Worm (Caenorhabditis elegans) whole organism, young adult: ENCODE results near the gene gln-5.
"Not testable (repeated sequence)": the region's sequence is repeated elsewhere in the genome, so short reads cannot be mapped to it uniquely, and the experiment has no call there.

Source experiments
- B0035.1 ChIP-seq: sonication (generic microtip); optimal IDR thresholded peaks from 2 replicates; lab custom pipeline; 2016; ENCODE audit warnings: missing genetic modification characterization, mild to moderate bottlenecking, missing compliant biosample characterization, missing genotype, missing genetic modification reagents
- C17E4.6 ChIP-seq: fragments of 200-800 bp; sonication (Bioruptor generic); IDR thresholded peaks from 2 replicates; pipeline ENCODE4 v1.3.6; 2022; ENCODE audit warnings: missing genetic modification reagents, missing genetic modification characterization, missing compliant biosample characterization
- F22D6.2 ChIP-seq: sonication (generic microtip); optimal IDR thresholded peaks from 2 replicates; lab custom pipeline; 2016; ENCODE audit warnings: mild to moderate bottlenecking, missing genetic modification characterization, missing compliant biosample characterization
- F37B4.10 ChIP-seq: fragments of 200-800 bp; sonication (Bioruptor generic); IDR thresholded peaks from 2 replicates; pipeline ENCODE4 v1.3.6; 2022; ENCODE audit warnings: missing genetic modification characterization, missing compliant biosample characterization
- K11D2.4 ChIP-seq: fragments of 200-800 bp; sonication (Bioruptor generic); IDR thresholded peaks from 2 replicates; pipeline ENCODE4 v1.3.6; 2022; ENCODE audit warnings: missing genetic modification reagents, missing genetic modification characterization, missing compliant biosample characterization
- T07F8.4 ChIP-seq: sonication (generic microtip); optimal IDR thresholded peaks from 2 replicates; lab custom pipeline; 2016; ENCODE audit warnings: mild to moderate bottlenecking, missing genetic modification characterization, moderate library complexity, missing compliant biosample characterization
- Y67H2A.10 ChIP-seq: fragments of 200-800 bp; sonication (Bioruptor generic); conservative IDR thresholded peaks from 2 replicates; pipeline ENCODE4 v1.3.6; 2022; ENCODE audit warnings: missing genetic modification reagents, missing genetic modification characterization, missing compliant biosample characterization
- akir-1 ChIP-seq: fragments of 200-800 bp; sonication (Bioruptor generic); optimal IDR thresholded peaks from 2 replicates; lab custom pipeline; 2018; ENCODE audit warnings: mild to moderate bottlenecking, missing genetic modification characterization, moderate library complexity, missing compliant biosample characterization
- athp-1 ChIP-seq: sonication (generic microtip); optimal IDR thresholded peaks from 2 replicates; lab custom pipeline; 2017; ENCODE audit warnings: mild to moderate bottlenecking, missing genetic modification characterization, missing compliant biosample characterization
- attf-3 ChIP-seq: fragments of 200-800 bp; sonication (Bioruptor generic); conservative IDR thresholded peaks from 2 replicates; pipeline ENCODE4 v1.3.6; 2022; ENCODE audit warnings: missing genetic modification reagents, missing genetic modification characterization, missing compliant biosample characterization
- bed-1 ChIP-seq: fragments of 200-800 bp; sonication (Bioruptor generic); IDR thresholded peaks from 2 replicates; pipeline ENCODE4 v1.3.6; 2022; ENCODE audit warnings: missing genetic modification reagents, missing genetic modification characterization, missing compliant biosample characterization
- cebp-1 ChIP-seq, 2 experiments: fragments of 200-800 bp in 1 of 2; sonication (Bioruptor generic) in 1 of 2; sonication (generic microtip) in 1 of 2; IDR thresholded peaks in 1 of 2; optimal IDR thresholded peaks in 1 of 2; 2 replicates each; pipeline versions ENCODE4 v1.3.6 to Lab custom; 2017 to 2022; ENCODE audit warnings: missing compliant biosample characterization in 2 of 2, missing genetic modification characterization in 2 of 2, mild to moderate bottlenecking in 1 of 2, missing genetic modification reagents in 1 of 2, moderate library complexity in 1 of 2
- cebp-2 ChIP-seq: fragments of 200-800 bp; sonication (Bioruptor generic); IDR thresholded peaks from 2 replicates; pipeline ENCODE4 v1.3.6; 2022; ENCODE audit warnings: missing genetic modification characterization, missing compliant biosample characterization
- die-1 ChIP-seq: sonication (generic microtip); optimal IDR thresholded peaks from 2 replicates; lab custom pipeline; 2016; ENCODE audit warnings: missing genotype, mild to moderate bottlenecking, missing genetic modification characterization, missing compliant biosample characterization
- efl-1 ChIP-seq: fragments of 150-350 bp; optimal IDR thresholded peaks from 2 replicates; lab custom pipeline; 2014; ENCODE audit warnings: missing biosample characterization, missing genetic modification reagents, missing genetic modification characterization
- egl-18 ChIP-seq: fragments of 200-800 bp; sonication (Bioruptor generic); IDR thresholded peaks from 2 replicates; pipeline ENCODE4 v1.3.6; 2022; ENCODE audit warnings: missing genetic modification reagents, missing genetic modification characterization, missing compliant biosample characterization
- egl-44 ChIP-seq: fragments of 200-800 bp; sonication (Bioruptor generic); IDR thresholded peaks from 2 replicates; pipeline ENCODE4 v1.3.6; 2022; ENCODE audit warnings: missing genetic modification reagents, missing genetic modification characterization, missing compliant biosample characterization
- egrh-3 ChIP-seq: fragments of 200-800 bp; sonication (Bioruptor generic); IDR thresholded peaks from 2 replicates; pipeline ENCODE4 v1.3.6; 2022; ENCODE audit warnings: missing genetic modification reagents, missing genetic modification characterization, missing compliant biosample characterization
- ekl-4 ChIP-seq: fragments of 200-800 bp; sonication (Bioruptor generic); IDR thresholded peaks from 2 replicates; pipeline ENCODE4 v1.3.6; 2022; ENCODE audit warnings: missing genetic modification reagents, missing genetic modification characterization, missing compliant biosample characterization
- fkh-3 ChIP-seq: sonication (generic microtip); optimal IDR thresholded peaks from 2 replicates; lab custom pipeline; 2016; ENCODE audit warnings: mild to moderate bottlenecking, missing genetic modification characterization, missing compliant biosample characterization
- him-1 ChIP-seq: sonication (generic microtip); optimal IDR thresholded peaks from 2 replicates; lab custom pipeline; 2016; ENCODE audit warnings: missing genotype, missing genetic modification reagents, missing genetic modification characterization, missing compliant biosample characterization
- hlh-12 ChIP-seq: sonication (generic microtip); optimal IDR thresholded peaks from 2 replicates; lab custom pipeline; 2016; ENCODE audit warnings: missing genetic modification characterization, missing compliant biosample characterization
- hmg-20 ChIP-seq: fragments of 200-800 bp; sonication (Bioruptor generic); IDR thresholded peaks from 2 replicates; pipeline ENCODE4 v1.3.6; 2022; ENCODE audit warnings: missing genetic modification reagents, missing genetic modification characterization, missing compliant biosample characterization
- let-526 ChIP-seq: fragments of 200-800 bp; sonication (Bioruptor generic); IDR thresholded peaks from 2 replicates; pipeline ENCODE4 v1.3.6; 2022; ENCODE audit warnings: missing genetic modification reagents, missing genetic modification characterization, missing compliant biosample characterization
- lin-26 ChIP-seq: fragments of 200-800 bp; sonication (Bioruptor generic); IDR thresholded peaks from 2 replicates; pipeline ENCODE4 v1.3.6; 2022; ENCODE audit warnings: missing genetic modification reagents, missing genetic modification characterization, missing compliant biosample characterization
- lir-1 ChIP-seq: fragments of 200-800 bp; sonication (Bioruptor generic); conservative IDR thresholded peaks from 2 replicates; pipeline ENCODE4 v1.3.6; 2022; ENCODE audit warnings: missing genetic modification reagents, missing genetic modification characterization, missing compliant biosample characterization
- madf-8 ChIP-seq: fragments of 200-800 bp; sonication (Bioruptor generic); conservative IDR thresholded peaks from 2 replicates; pipeline ENCODE4 v1.3.6; 2022; ENCODE audit warnings: missing genetic modification reagents, missing genetic modification characterization, missing compliant biosample characterization
- mcd-1 ChIP-seq: fragments of 200-800 bp; sonication (Bioruptor generic); IDR thresholded peaks from 2 replicates; pipeline ENCODE4 v1.3.6; 2022; ENCODE audit warnings: missing genetic modification reagents, missing genetic modification characterization, missing compliant biosample characterization
- mes-4 ChIP-seq: sonication (generic microtip); optimal IDR thresholded peaks from 2 replicates; lab custom pipeline; 2016; ENCODE audit warnings: missing genotype, missing genetic modification characterization, missing compliant biosample characterization
- nfya-1 ChIP-seq: sonication (generic microtip); optimal IDR thresholded peaks from 2 replicates; lab custom pipeline; 2017; ENCODE audit warnings: antibody characterized with exemption, missing compliant biosample characterization, missing genetic modification characterization, borderline replicate concordance; ENCODE audit not compliant: insufficient read depth
- nhr-179 ChIP-seq: sonication (generic microtip); optimal IDR thresholded peaks from 2 replicates; lab custom pipeline; 2016; ENCODE audit warnings: mild to moderate bottlenecking, missing genetic modification characterization, missing compliant biosample characterization
- nhr-80 ChIP-seq: sonication (generic microtip); optimal IDR thresholded peaks from 2 replicates; lab custom pipeline; 2016; ENCODE audit warnings: missing genetic modification characterization, missing compliant biosample characterization
- rcor-1 ChIP-seq: fragments of 200-800 bp; sonication (Bioruptor generic); IDR thresholded peaks from 2 replicates; pipeline ENCODE4 v1.3.6; 2022; ENCODE audit warnings: missing genetic modification reagents, missing genetic modification characterization, missing compliant biosample characterization
- sdz-38 ChIP-seq: sonication (generic microtip); optimal IDR thresholded peaks from 2 replicates; lab custom pipeline; 2016; ENCODE audit warnings: missing genotype, missing genetic modification characterization, missing compliant biosample characterization
- sea-2 ChIP-seq: fragments of 200-800 bp; sonication (Bioruptor generic); IDR thresholded peaks from 2 replicates; pipeline ENCODE4 v1.3.6; 2022; ENCODE audit warnings: missing genetic modification characterization, missing compliant biosample characterization
- tbp1 ChIP-seq: fragments of 200-800 bp; sonication (Bioruptor generic); optimal IDR thresholded peaks from 2 replicates; lab custom pipeline; 2018; ENCODE audit warnings: mild to moderate bottlenecking, missing genetic modification characterization, missing compliant biosample characterization
- zfh-2 ChIP-seq: fragments of 200-800 bp; sonication (Bioruptor generic); conservative IDR thresholded peaks from 2 replicates; pipeline ENCODE4 v1.3.6; 2022; ENCODE audit warnings: missing genetic modification reagents, missing genetic modification characterization, missing compliant biosample characterization

The gln-5 gene

ce11 chrIV:17320445-17320844 lies 47.0 kb upstream of the gln-5 start, which contains the start of gene C49C3.4:
TSS of gene C49C3.4 (plus strand) at chrIV:17320795.
- peak; percentile 56 for TF ChIP-seq nhr-80 (tag; lab: Kevin White, UChicago)
- no peak for TF ChIP-seq die-1 (tag; lab: Kevin White, UChicago)
- TF ChIP-seq, all 124 proteins: peak for 1

- TF ChIP-seq B0035.1 (tag; lab: Kevin White, UChicago) (no peak), egrh-3 (GFP tag; lab: Robert Waterston, UW) (no peak), let-526 (no peak), T07F8.4 (tag; lab: Kevin White, UChicago) (no peak), athp-1 (tag; lab: Kevin White, UChicago) (no peak)
These were observed 42.9 kb upstream of the gln-5 start, which contains the start of gene C49C3.20 for ce11 chrIV:17316398-17316797. TSS of gene C49C3.20 (minus strand) at chrIV:17316498.

ce11 chrIV:17311842-17312241 lies 38.4 kb upstream of the gln-5 start, which contains the start of gene snf-9:
TSS of gene snf-9 (plus strand) at chrIV:17312142.
- TF ChIP-seq fkh-3 (no peak), zfh-2 (GFP tag; lab: Robert Waterston, UW) (no peak)

DNA sequence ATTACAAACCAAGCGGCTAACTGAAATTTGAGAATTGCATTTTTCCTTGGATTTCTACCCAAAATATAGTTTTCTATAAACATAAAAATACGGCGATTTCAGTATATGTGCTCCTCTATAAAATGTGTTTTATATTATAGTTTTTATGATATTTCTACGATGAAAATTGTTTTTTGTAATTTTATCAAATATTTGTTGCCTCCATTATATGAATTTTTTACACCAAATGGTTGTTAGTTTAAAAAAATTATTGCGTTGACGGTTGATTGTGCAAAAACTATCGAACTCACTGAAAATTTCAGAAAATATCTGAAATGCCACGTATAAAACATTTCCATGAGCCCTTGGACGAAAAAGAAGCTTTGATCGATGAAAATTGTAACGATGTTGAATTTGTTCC lies 34.8 kb upstream of the gln-5 start, which contains the start of gene T28F3.9:
Gene T28F3.9 (plus strand): TSS at position 301 of the 400 bp plus-strand sequence.
- TF ChIP-seq hlh-12 (no peak), bed-1 (no peak), sdz-38 (tag; lab: Kevin White, UChicago) (no peak), fkh-3 (no peak), mcd-1 (GFP tag; lab: Robert Waterston, UW) (no peak), ekl-4 (GFP tag; lab: Robert Waterston, UW) (no peak), lin-26 (GFP tag; lab: Robert Waterston, UW) (no peak), egl-44 (GFP tag; lab: Robert Waterston, UW) (no peak), attf-3 (no peak), sea-2 (no peak), nfya-1 (tag; lab: Kevin White, UChicago) (no peak), akir-1 (no peak), zfh-2 (GFP tag; lab: Robert Waterston, UW) (no peak), mes-4 (tag; lab: Kevin White, UChicago) (no peak), nhr-179 (tag; lab: Kevin White, UChicago) (no peak)

DNA sequence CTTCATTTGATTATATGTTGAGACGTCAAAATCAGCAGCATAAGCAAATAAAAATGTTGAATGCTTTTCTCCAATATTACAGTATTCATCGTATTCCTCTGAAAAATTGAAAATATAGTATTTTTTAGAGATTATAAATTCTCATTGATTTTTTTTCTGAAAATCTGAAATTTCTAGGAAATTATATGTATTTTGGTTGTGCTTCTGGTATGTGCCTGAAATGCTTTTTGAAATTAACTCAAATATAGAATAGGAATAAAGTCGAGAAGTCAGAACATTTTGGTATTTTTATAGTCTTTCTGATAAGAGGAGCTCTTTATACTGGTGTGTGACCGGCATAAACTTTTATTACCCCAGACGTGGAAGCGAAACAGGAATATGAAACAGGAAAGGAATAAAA lies 33.8 kb upstream of the gln-5 start, which contains the start of gene T28F3.8:
Gene T28F3.8 (minus strand): TSS at position 101 of the 400 bp plus-strand sequence.
- TF ChIP-seq madf-8 (GFP tag; lab: Robert Waterston, UW); cebp-1 (GFP tag; IDR thresholded peaks at IDR 0.05; lab: Robert Waterston, UW); cebp-1 (tag; optimal IDR thresholded peaks at IDR 0.05; lab: Kevin White, UChicago); cebp-2 (GFP tag; lab: Robert Waterston, UW): not testable (repeated sequence)
- TF ChIP-seq, all 124 proteins: peak for 0; not testable (repeated sequence) for 124

DNA sequence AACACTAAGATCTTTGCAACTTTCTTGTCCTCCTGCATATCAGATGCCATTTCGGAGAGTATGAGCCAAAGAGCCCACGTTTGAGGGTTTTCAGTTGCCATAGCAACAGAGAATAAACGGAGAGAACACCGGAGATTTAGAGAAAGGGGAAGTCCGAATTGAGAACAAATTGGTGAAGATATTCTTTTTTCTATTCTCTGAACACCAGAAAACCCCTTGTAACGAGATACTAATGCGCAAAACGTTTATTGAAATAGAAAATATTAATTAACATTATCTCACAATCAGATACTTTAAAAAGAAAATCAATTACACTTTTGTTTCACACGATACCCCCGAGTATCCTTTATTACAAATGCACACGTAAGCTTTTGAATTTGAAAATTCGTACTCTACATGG lies 28.5 kb upstream of the gln-5 start, which contains the start of gene ifta-2:
Gene ifta-2 (minus strand): TSS at position 101 of the 400 bp plus-strand sequence.
- TF ChIP-seq let-526 (no peak), hmg-20 (no peak), lir-1 (GFP tag; lab: Robert Waterston, UW) (no peak), F22D6.2 (tag; lab: Kevin White, UChicago) (no peak), Y67H2A.10 (GFP tag; lab: Robert Waterston, UW) (no peak), him-1 (tag; lab: Kevin White, UChicago) (no peak), rcor-1 (GFP tag; lab: Robert Waterston, UW) (no peak), B0035.1 (tag; lab: Kevin White, UChicago) (no peak), tbp1 (no peak), efl-1 (GFP tag; lab: Kevin White, UChicago) (no peak), egl-18 (no peak), attf-3 (no peak), C17E4.6 (no peak), K11D2.4 (no peak), athp-1 (tag; lab: Kevin White, UChicago) (no peak), F37B4.10 (no peak)
